Fruit fly (Drosophila melanogaster) Kc167 (cell line): ENCODE results near the gene Bet5.

ENCODE experiments used
- Myc ChIP-seq: fragments of >200 bp; optimal IDR thresholded peaks from 2 replicates; lab custom pipeline; 2017; ENCODE audit warnings: missing external identifiers
- Sin3A ChIP-seq: fragments of >200 bp; optimal IDR thresholded peaks from 2 replicates; lab custom pipeline; 2018; ENCODE audit warnings: missing external identifiers
- h ChIP-seq: fragments of >200 bp; optimal IDR thresholded peaks from 3 replicates; lab custom pipeline; 2018; ENCODE audit warnings: missing external identifiers
- insv ChIP-seq: fragments of >200 bp; optimal IDR thresholded peaks from 3 replicates; lab custom pipeline; 2018; ENCODE audit warnings: missing external identifiers
- psq ChIP-seq: fragments of >200 bp; optimal IDR thresholded peaks from 2 replicates; lab custom pipeline; 2017; ENCODE audit warnings: missing external identifiers
- ttk ChIP-seq: sonication (Bioruptor generic); optimal IDR thresholded peaks from 2 replicates; lab custom pipeline; 2017; ENCODE audit warnings: missing external identifiers

Bet5 gene

DNA sequence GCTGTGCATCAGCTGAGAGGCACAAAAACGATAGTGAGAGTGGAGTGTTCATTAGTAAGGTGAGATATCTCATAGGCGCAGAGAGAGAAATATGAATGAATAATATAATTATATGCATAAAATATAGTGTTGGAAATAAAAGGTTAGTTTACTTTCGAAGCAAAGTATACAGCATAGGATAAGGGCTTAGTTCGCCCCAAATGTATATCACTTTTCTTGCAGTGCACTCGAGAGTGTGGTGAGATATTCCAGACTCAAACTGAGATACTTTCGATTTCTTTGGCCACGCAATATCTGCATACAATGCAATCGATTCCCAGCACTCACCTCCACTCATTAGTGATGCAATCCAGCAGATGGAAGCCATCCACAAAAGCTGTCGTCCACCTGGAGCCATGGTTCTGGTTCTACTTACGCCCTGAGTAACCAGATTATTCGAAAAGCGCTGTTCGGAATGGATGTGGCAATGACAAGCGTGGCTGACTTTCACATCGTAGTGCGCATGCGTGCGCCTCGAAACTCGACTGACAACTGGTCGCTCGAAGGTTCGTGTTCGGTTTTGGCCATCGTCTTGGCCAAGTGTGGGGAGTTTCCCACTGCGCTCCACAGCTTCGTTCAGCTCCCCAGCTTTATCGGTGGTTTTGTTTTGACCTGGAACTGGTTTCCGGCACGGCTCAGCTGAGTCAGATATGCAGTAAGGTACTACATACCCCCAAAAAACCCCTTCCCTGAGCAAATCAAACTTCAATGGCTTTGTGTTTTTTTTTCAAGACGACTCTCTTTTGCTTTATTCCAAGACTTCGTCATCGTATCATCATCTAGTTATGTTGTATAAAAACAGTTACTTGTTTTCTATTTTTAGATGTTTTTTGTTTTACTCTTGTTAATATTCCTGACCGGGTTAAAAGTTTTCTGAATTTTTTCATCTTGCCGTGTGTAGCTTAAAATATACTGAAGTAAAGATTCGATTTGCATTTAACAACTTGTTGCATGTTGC, 9.1 kb upstream of the Bet5 start, which contains the start of gene Rsod:
Rsod (minus strand) TSS at position 537 of the 997 bp plus-strand sequence.
- TF ChIP-seq ttk (lab: Kevin White, UChicago): no peak
- no peak for TF ChIP-seq Myc (lab: Kevin White, UChicago)
- TF ChIP-seq psq: no peak
- TF ChIP-seq h (lab: Kevin White, UChicago): no peak
- no peak for TF ChIP-seq Sin3A (lab: Kevin White, UChicago)
- no peak for TF ChIP-seq insv (lab: Kevin White, UChicago)

DNA sequence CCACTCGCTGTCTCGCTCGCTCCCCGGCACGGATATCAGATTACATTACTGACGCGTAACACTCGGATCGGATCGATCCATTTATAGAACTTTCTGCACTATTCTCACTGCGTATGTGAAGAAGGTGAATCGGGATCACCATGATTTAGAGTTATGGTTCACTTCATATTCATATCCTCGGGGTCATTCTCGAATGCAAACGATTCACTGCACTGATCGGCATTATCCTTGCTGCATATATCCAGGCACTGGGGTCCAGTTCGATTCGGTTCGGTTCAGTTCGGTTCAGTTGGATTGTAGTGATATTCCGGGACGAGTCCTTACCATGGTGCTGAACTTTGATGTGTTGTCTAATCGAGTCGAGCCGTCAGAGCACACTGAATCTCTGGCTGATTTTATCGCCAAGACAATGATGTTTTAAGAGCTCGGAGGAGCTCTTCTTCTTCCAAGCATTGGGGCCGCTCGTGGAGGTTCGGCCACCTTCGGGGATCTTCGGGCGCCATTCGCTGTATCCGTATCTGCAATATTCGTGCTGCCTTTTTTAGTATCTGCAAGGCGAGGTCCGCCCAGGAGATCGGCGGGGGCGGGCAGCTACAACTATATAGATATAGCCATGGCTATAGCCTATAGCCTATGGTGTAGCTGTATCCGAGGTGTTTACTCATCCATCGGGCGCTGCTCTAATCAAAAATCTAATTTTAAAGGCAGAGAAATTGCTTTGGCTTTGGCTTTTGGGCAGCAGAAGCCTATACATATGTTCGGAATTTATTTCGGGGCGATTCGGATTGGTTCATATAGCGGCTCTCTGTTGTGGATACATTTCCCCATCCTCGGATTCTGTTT, 5.7 kb upstream of the Bet5 start, which contains the start of gene Mlc2:
Mlc2 (minus strand) TSS at position 392 of the 843 bp plus-strand sequence.
- TF ChIP-seq Myc (lab: Kevin White, UChicago): no peak
- no peak for TF ChIP-seq h (lab: Kevin White, UChicago)
- no peak for TF ChIP-seq insv (lab: Kevin White, UChicago)
- no peak for TF ChIP-seq ttk (lab: Kevin White, UChicago)
- TF ChIP-seq psq: no peak
- TF ChIP-seq Sin3A (lab: Kevin White, UChicago): no peak

DNA sequence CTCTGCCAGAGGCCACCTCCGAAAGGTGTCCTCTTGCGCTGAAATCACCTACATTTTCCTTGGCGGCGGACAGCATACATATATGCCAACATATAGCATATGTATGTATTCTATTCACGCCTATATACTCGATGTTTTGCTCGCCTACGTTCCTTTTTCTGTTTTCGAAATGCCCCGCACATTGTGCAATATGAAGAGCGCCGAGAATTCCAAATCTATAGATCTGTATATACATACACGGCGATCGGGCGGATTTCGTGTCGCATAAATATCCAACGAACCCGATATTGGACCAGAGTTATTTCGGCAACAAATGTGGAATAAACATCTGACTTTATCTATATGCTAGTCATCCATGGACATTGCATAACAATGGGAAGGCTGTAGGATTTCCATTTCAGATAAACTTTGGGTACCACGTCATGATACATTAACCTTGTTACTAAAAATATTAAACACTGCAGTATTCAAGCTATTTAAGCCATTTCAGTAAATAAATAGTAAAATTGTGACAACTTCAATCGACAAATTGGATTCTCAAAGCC, 4.9 kb upstream of the Bet5 start:
- TF ChIP-seq ttk (lab: Kevin White, UChicago) (no peak), Sin3A (lab: Kevin White, UChicago) (no peak)

dm6 chr3R:30176314-30176713, 3.7 kb upstream of the Bet5 start:
- no peak for TF ChIP-seq ttk (lab: Kevin White, UChicago)
- no peak for TF ChIP-seq Sin3A (lab: Kevin White, UChicago)
- no peak for TF ChIP-seq insv (lab: Kevin White, UChicago)
- no peak for TF ChIP-seq h (lab: Kevin White, UChicago)
- no peak for TF ChIP-seq Myc (lab: Kevin White, UChicago)
- no peak for TF ChIP-seq psq

dm6 chr3R:30177494-30177893, 2.5 kb upstream of the Bet5 start, which contains the start of the genes CG1983 and CG15530:
CG1983 (minus strand) TSS chr3R:30177700.
CG15530 (plus strand) TSS chr3R:30177877.
- TF ChIP-seq psq (no peak), ttk (lab: Kevin White, UChicago) (no peak), Myc (lab: Kevin White, UChicago) (no peak), insv (lab: Kevin White, UChicago) (no peak), Sin3A (lab: Kevin White, UChicago) (no peak), h (lab: Kevin White, UChicago) (no peak)

- TF ChIP-seq h (lab: Kevin White, UChicago): no peak
- no peak for TF ChIP-seq psq
- no peak for TF ChIP-seq Myc (lab: Kevin White, UChicago)
- no peak for TF ChIP-seq ttk (lab: Kevin White, UChicago)
- no peak for TF ChIP-seq Sin3A (lab: Kevin White, UChicago)
- no peak for TF ChIP-seq insv (lab: Kevin White, UChicago)
Observed at dm6 chr3R:30183872-30184271, 3.8 kb downstream of the Bet5 start.

- no peak for TF ChIP-seq Sin3A (lab: Kevin White, UChicago)
- TF ChIP-seq h (lab: Kevin White, UChicago): no peak
- TF ChIP-seq Myc (lab: Kevin White, UChicago): no peak
- TF ChIP-seq insv (lab: Kevin White, UChicago): no peak
- no peak for TF ChIP-seq psq
- TF ChIP-seq ttk (lab: Kevin White, UChicago): no peak
Observed at dm6 chr3R:30189398-30189797, 9.4 kb downstream of the Bet5 start.

- no peak for TF ChIP-seq ttk (lab: Kevin White, UChicago)
- no peak for TF ChIP-seq h (lab: Kevin White, UChicago)
- TF ChIP-seq Myc (lab: Kevin White, UChicago): no peak
- no peak for TF ChIP-seq psq
- no peak for TF ChIP-seq insv (lab: Kevin White, UChicago)
- TF ChIP-seq Sin3A (lab: Kevin White, UChicago): no peak
Observed at dm6 chr3R:30189836-30190235, 9.8 kb downstream of the Bet5 start.

DNA sequence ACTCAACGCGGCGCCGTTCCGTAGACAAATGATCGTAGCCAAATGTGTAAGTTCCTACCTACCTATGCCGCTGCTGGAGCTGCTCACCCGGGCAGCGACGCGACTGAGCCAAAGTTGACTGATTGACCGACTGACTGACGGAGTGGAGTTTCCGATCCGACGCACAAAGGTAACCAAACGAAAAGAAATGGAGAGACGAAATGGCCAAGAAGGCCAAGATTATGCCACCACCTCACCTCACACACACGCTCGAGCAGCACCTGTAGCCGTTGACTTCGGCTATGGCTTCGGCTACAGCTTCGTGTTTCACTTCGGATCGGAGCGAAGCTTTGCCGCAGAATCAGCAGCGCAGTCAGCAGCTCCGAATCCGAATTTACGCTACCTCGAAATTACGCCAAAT, 11.0 kb downstream of the Bet5 start, which contains the start of gene CG9747:
CG9747 (minus strand) TSS at position 206 of the 400 bp plus-strand sequence.
- TF ChIP-seq h (lab: Kevin White, UChicago) (no peak), Sin3A (lab: Kevin White, UChicago) (no peak), Myc (lab: Kevin White, UChicago) (no peak), ttk (lab: Kevin White, UChicago) (no peak), insv (lab: Kevin White, UChicago) (no peak), psq (no peak)

- TF ChIP-seq insv (lab: Kevin White, UChicago) (no peak), h (lab: Kevin White, UChicago) (no peak), psq (no peak), ttk (lab: Kevin White, UChicago) (no peak), Myc (lab: Kevin White, UChicago) (no peak), Sin3A (lab: Kevin White, UChicago) (no peak)
Observed at dm6 chr3R:30191462-30191874, 11.4 kb downstream of the Bet5 start.
